Worm (Caenorhabditis elegans) whole organism, young adult: Measurements from ENCODE around the gene rpa-1.

Experiments used
- B0019.2 ChIP-seq: fragments of 200-800 bp; sonication (Bioruptor generic); conservative IDR thresholded peaks from 2 replicates; pipeline ENCODE4 v1.3.6; 2022; ENCODE audit warnings: missing genetic modification reagents, missing genetic modification characterization, missing compliant biosample characterization
- C06A6.2 ChIP-seq: fragments of 200-800 bp; sonication (Bioruptor generic); conservative IDR thresholded peaks from 2 replicates; pipeline ENCODE4 v1.3.6; 2022; ENCODE audit warnings: missing genetic modification characterization, missing compliant biosample characterization
- F10E7.11 ChIP-seq: sonication (generic microtip); optimal IDR thresholded peaks from 2 replicates; lab custom pipeline; 2017; ENCODE audit warnings: mild to moderate bottlenecking, missing genetic modification characterization, moderate library complexity, missing compliant biosample characterization
- K11D2.4 ChIP-seq: fragments of 200-800 bp; sonication (Bioruptor generic); IDR thresholded peaks from 2 replicates; pipeline ENCODE4 v1.3.6; 2022; ENCODE audit warnings: missing genetic modification reagents, missing genetic modification characterization, missing compliant biosample characterization
- ZK185.1 ChIP-seq: sonication (generic microtip); optimal IDR thresholded peaks from 2 replicates; lab custom pipeline; 2016; ENCODE audit warnings: mild to moderate bottlenecking, missing genetic modification characterization, missing compliant biosample characterization; ENCODE audit not compliant: poor library complexity, severe bottlenecking
- ceh-40 ChIP-seq: fragments of 200-800 bp; sonication (Bioruptor generic); IDR thresholded peaks from 2 replicates; pipeline ENCODE4 v1.3.6; 2022; ENCODE audit warnings: missing genetic modification characterization, missing compliant biosample characterization
- egl-18 ChIP-seq: fragments of 200-800 bp; sonication (Bioruptor generic); IDR thresholded peaks from 2 replicates; pipeline ENCODE4 v1.3.6; 2022; ENCODE audit warnings: missing genetic modification reagents, missing genetic modification characterization, missing compliant biosample characterization
- hrde-1 ChIP-seq: sonication (generic microtip); optimal IDR thresholded peaks from 2 replicates; lab custom pipeline; 2016; ENCODE audit warnings: missing genetic modification characterization, mild to moderate bottlenecking, missing compliant biosample characterization, moderate library complexity, missing genotype, missing genetic modification reagents, borderline replicate concordance
- let-607 ChIP-seq, 2 experiments: fragments of 200-800 bp in 1 of 2; sonication (Bioruptor generic) in 1 of 2; sonication (generic microtip) in 1 of 2; optimal IDR thresholded peaks; 2 replicates each; lab custom pipeline; 2016 to 2018; ENCODE audit warnings: mild to moderate bottlenecking in 2 of 2, missing compliant biosample characterization in 2 of 2, missing genetic modification characterization in 2 of 2, moderate library complexity in 2 of 2, missing genotype in 1 of 2
- snpc-4 ChIP-seq, 5 experiments: fragments of 150-350 bp in 1 of 5; sonication (generic microtip) in 4 of 5; optimal IDR thresholded peaks; 2 replicates each; lab custom pipeline; 2014 to 2018; ENCODE audit warnings: missing genetic modification characterization in 5 of 5, missing biosample characterization in 3 of 5, antibody characterized with exemption in 2 of 5, mild to moderate bottlenecking in 2 of 5, missing compliant biosample characterization in 2 of 5, missing genotype in 2 of 5, moderate library complexity in 2 of 5, missing genetic modification reagents in 1 of 5
- unc-62 ChIP-seq: fragments of 150-350 bp; optimal IDR thresholded peaks from 2 replicates; lab custom pipeline; 2014; ENCODE audit warnings: missing biosample characterization, missing genetic modification reagents, missing genetic modification characterization
- ztf-26 ChIP-seq: sonication (generic microtip); optimal IDR thresholded peaks from 2 replicates; lab custom pipeline; 2017; ENCODE audit warnings: missing genetic modification characterization, missing compliant biosample characterization

- TF ChIP-seq C06A6.2 (GFP tag; lab: Robert Waterston, UW) (no peak), hrde-1 (tag; lab: Kevin White, UChicago) (no peak), ztf-26 (tag; lab: Kevin White, UChicago) (no peak), ceh-40 (no peak), K11D2.4 (GFP tag; lab: Robert Waterston, UW) (no peak), let-607 (tag; optimal IDR thresholded peaks at IDR 0.05; lab: Kevin White, UChicago) (no peak), snpc-4 (GFP tag; optimal IDR thresholded peaks at IDR 0.05; lab: Kevin White, UChicago) (no peak), snpc-4 (tag; optimal IDR thresholded peaks at IDR 0.05; lab: Kevin White, UChicago) (no peak), unc-62 (GFP tag; lab: Kevin White, UChicago) (no peak), egl-18 (GFP tag; lab: Robert Waterston, UW) (no peak), F10E7.11 (no peak), B0019.2 (no peak), ZK185.1 (tag; lab: Kevin White, UChicago) (no peak)
Observed at ce11 chrII:7628640-7629039, 35.7 kb upstream of the rpa-1 start.
